Worm (Caenorhabditis elegans): ENCODE measurements around the gene Y17G9A.4.

DNA sequence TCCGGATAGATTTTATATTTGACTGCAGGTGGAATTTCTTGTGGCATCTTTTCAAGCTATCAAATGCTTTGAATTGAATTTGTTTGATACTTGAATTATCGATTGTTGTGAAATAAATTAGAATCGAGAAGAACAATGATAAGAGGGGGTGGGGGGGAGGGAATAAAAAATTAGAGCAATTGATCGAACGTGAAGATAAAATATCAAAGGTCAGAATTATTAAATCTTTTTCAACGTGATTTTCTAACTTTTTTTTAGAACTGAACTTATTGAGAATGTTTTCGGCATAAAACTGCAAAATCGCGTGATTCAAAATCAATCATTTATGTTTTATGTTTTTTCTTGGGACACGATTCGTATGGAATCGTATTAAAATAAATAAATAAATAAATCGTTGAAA, 34.1 kb downstream of the Y17G9A.4 start, which contains the start of gene mpz-4:
- TF ChIP-seq pha-2 (tag; optimal IDR thresholded peaks at IDR 0.05) (no peak), nfya-1 (tag; optimal IDR thresholded peaks at IDR 0.05) (no peak)
